Fruit fly (Drosophila melanogaster): ENCODE measurements around the gene CCKLR-17D3.
A peak's percentile ranks its signal among the peaks of the same experiment; 100 is the strongest.

CCKLR-17D3 gene

dm6 chrX:18775839-18776538, 2.2 kb upstream of the CCKLR-17D3 start (continued):
- TF ChIP-seq fd96Cb (tag; optimal IDR thresholded peaks at IDR 0.05): peak; percentile 66
- peak; percentile 29 for TF ChIP-seq lilli (GFP tag; optimal IDR thresholded peaks at IDR 0.05)
- TF ChIP-seq B-H1 (GFP tag; IDR thresholded peaks at IDR 0.05): no peak
- TF ChIP-seq Usf (GFP tag; optimal IDR thresholded peaks at IDR 0.05): no peak
- TF ChIP-seq MBD-R2 (GFP tag; IDR thresholded peaks at IDR 0.05): no peak
- no peak for TF ChIP-seq CG6175 (GFP tag; IDR thresholded peaks at IDR 0.05)
- no peak for TF ChIP-seq CG6683 (GFP tag; optimal IDR thresholded peaks at IDR 0.05)
- peak; percentile 36 for TF ChIP-seq Six4 (GFP tag; optimal IDR thresholded peaks at IDR 0.05)
- 0 out of 3 replicates have a peak, but pooled peaks have one; percentile 46 for TF ChIP-seq sr (GFP tag; IDR thresholded peaks at IDR 0.05)
- TF ChIP-seq CG15269 (tag; optimal IDR thresholded peaks at IDR 0.05): peak; percentile 61
- peak; percentile 73 for TF ChIP-seq zf30C (GFP tag; optimal IDR thresholded peaks at IDR 0.05)
- TF ChIP-seq run (tag; optimal IDR thresholded peaks at IDR 0.05): peak; percentile 17
- no peak for TF ChIP-seq pros (GFP tag; optimal IDR thresholded peaks at IDR 0.05)
- no peak for TF ChIP-seq Aef1 (GFP tag; IDR thresholded peaks at IDR 0.05)
- TF ChIP-seq sens-2 (GFP tag; IDR thresholded peaks at IDR 0.05): no peak
- TF ChIP-seq row (GFP tag; IDR thresholded peaks at IDR 0.05): peak; percentile 64
- TF ChIP-seq CG8765 (GFP tag; IDR thresholded peaks at IDR 0.05): no peak
- TF ChIP-seq lbe (GFP tag; optimal IDR thresholded peaks at IDR 0.05): peak; percentile 31
- TF ChIP-seq croc (GFP tag; conservative IDR thresholded peaks at IDR 0.05): peak; percentile 59
- TF ChIP-seq dmrt11E (tag; optimal IDR thresholded peaks at IDR 0.05): peak; percentile 89
- TF ChIP-seq PHDP (tag; optimal IDR thresholded peaks at IDR 0.05): peak; percentile 64
- TF ChIP-seq CG11093 (GFP tag; IDR thresholded peaks at IDR 0.05): 0 out of 3 replicates have a peak, but pooled peaks have one; percentile 12
- TF ChIP-seq kni (GFP tag; optimal IDR thresholded peaks at IDR 0.05): no peak
- no peak for TF ChIP-seq CG7786 (GFP tag; optimal IDR thresholded peaks at IDR 0.05)
- TF ChIP-seq ci (GFP tag; IDR thresholded peaks at IDR 0.05): 0 out of 3 replicates have a peak, but pooled peaks have one; percentile 48
- TF ChIP-seq CG17568 (GFP tag; optimal IDR thresholded peaks at IDR 0.05): no peak
- peak; percentile 21 for TF ChIP-seq pum (GFP tag; optimal IDR thresholded peaks at IDR 0.05)
- no peak for TF ChIP-seq CG8089 (GFP tag; optimal IDR thresholded peaks at IDR 0.05)
- TF ChIP-seq Opbp (GFP tag; IDR thresholded peaks at IDR 0.05; ENCODE audit: partially characterized antibody): no peak
- no peak for TF ChIP-seq mirr (GFP tag; optimal IDR thresholded peaks at IDR 0.05)
- TF ChIP-seq Spps (tag; optimal IDR thresholded peaks at IDR 0.05): peak; percentile 52
- TF ChIP-seq Mad (GFP tag; optimal IDR thresholded peaks at IDR 0.05): no peak
- TF ChIP-seq Atf-2 (GFP tag; optimal IDR thresholded peaks at IDR 0.05): no peak
- no peak for TF ChIP-seq sc (optimal IDR thresholded peaks at IDR 0.05)
- TF ChIP-seq sc (GFP tag; optimal IDR thresholded peaks at IDR 0.05): peak; percentile 63
- no peak for TF ChIP-seq sqz (GFP tag; optimal IDR thresholded peaks at IDR 0.05)
- TF ChIP-seq CG9727 (GFP tag; optimal IDR thresholded peaks at IDR 0.05): peak; percentile 76
- peak; percentile 46 for TF ChIP-seq CG15696 (tag; optimal IDR thresholded peaks at IDR 0.05)
- TF ChIP-seq gce (GFP tag; IDR thresholded peaks at IDR 0.05): no peak
- peak; percentile 30; the same call in 1 of the 2 replicates for TF ChIP-seq sisA (GFP tag; IDR thresholded peaks at IDR 0.05)
- no peak for TF ChIP-seq Hey (tag; optimal IDR thresholded peaks at IDR 0.05)
- no peak for TF ChIP-seq lab (GFP tag; optimal IDR thresholded peaks at IDR 0.05)
- peak; percentile 35 for TF ChIP-seq CG4820 (GFP tag; optimal IDR thresholded peaks at IDR 0.05)
- TF ChIP-seq cato (GFP tag; optimal IDR thresholded peaks at IDR 0.05; ENCODE audit: borderline replicate concordance): no peak
- no peak for TF ChIP-seq CG10147 (GFP tag; optimal IDR thresholded peaks at IDR 0.05)
- TF ChIP-seq schlank (tag; optimal IDR thresholded peaks at IDR 0.05): no peak
- TF ChIP-seq cas (GFP tag; IDR thresholded peaks at IDR 0.05): no peak
- TF ChIP-seq Hand (GFP tag; optimal IDR thresholded peaks at IDR 0.05): no peak
- TF ChIP-seq CG13424 (tag; optimal IDR thresholded peaks at IDR 0.05): peak; percentile 74

Measured in whole organism, embryonic.